Worm (Caenorhabditis elegans): ENCODE data around the gene dro-1.

The dro-1 gene

ce11 chrIII:13313788-13314187, 28.7 kb upstream of the dro-1 start, which contains the start of gene Y43F4B.10 (continued):
- TF ChIP-seq hlh-30 (tag; optimal IDR thresholded peaks at IDR 0.05; ENCODE audit: insufficient read depth) (peak; percentile 27), spr-1 (tag; optimal IDR thresholded peaks at IDR 0.05) (no peak), fkh-10 (GFP tag; optimal IDR thresholded peaks at IDR 0.05) (no peak), sdz-12 (GFP tag; optimal IDR thresholded peaks at IDR 0.05) (no peak), lin-1 (GFP tag; IDR thresholded peaks at IDR 0.05) (no peak), dve-1 (tag; optimal IDR thresholded peaks at IDR 0.05; ENCODE audit: insufficient read depth) (peak; percentile 8), ZK546.5 (tag; optimal IDR thresholded peaks at IDR 0.05) (no peak), ama-1 (optimal IDR thresholded peaks at IDR 0.05) (no peak), lim-7 (GFP tag; IDR thresholded peaks at IDR 0.05) (no peak), aly-2 (tag; optimal IDR thresholded peaks at IDR 0.05) (no peak), fos-1 (tag; optimal IDR thresholded peaks at IDR 0.05) (no peak), dmd-6 (GFP tag; IDR thresholded peaks at IDR 0.05) (no peak), mep-1 (tag; optimal IDR thresholded peaks at IDR 0.05) (peak; percentile 7)

- TF ChIP-seq ceh-62 (tag; optimal IDR thresholded peaks at IDR 0.05) (no peak), unc-130 (GFP tag; optimal IDR thresholded peaks at IDR 0.05) (no peak), set-16 (GFP tag; IDR thresholded peaks at IDR 0.05) (no peak), ZK546.5 (tag; optimal IDR thresholded peaks at IDR 0.05) (no peak), Y105C5A.15 (GFP tag; IDR thresholded peaks at IDR 0.05) (no peak), dve-1 (tag; optimal IDR thresholded peaks at IDR 0.05; ENCODE audit: insufficient read depth) (no peak)
Measured at ce11 chrIII:13314636-13315035, 27.8 kb upstream of the dro-1 start.

DNA sequence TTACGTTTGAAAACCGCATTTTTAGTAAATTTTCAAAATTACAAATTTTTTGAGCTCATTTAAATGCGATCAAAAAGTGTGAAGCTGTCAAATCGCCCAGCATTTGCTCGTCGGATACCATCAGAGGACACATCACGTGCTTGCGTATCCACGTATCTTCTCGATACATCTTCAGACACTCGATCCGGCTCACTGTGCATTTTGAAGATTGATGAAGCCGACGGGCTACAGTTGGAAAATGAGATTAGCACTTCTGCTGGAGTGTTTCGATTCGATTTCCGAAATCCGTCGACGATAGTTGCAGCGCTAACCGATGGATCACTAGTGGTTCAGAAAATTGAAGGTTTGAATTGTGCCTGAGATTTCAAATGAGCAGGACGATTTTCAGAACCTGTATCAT, 27.4 kb upstream of the dro-1 start, which contains the start of gene dph-7:
TSS of gene dph-7 (plus strand) at position 53 of the 400 bp plus-strand sequence.
- no peak for TF ChIP-seq gei-8 (GFP tag; optimal IDR thresholded peaks at IDR 0.05)
- peak in 1 of 2 experiments; percentile 91 for TF ChIP-seq unc-62 (GFP tag; optimal IDR thresholded peaks at IDR 0.05 in 1 of 2)
- TF ChIP-seq unc-62 (tag; optimal IDR thresholded peaks at IDR 0.05), result no peak
- no peak for TF ChIP-seq F26F4.8 (GFP tag; conservative IDR thresholded peaks at IDR 0.05)
- no peak for TF ChIP-seq daf-19 (GFP tag; conservative IDR thresholded peaks at IDR 0.05)
- no peak for TF ChIP-seq sdz-12 (GFP tag; optimal IDR thresholded peaks at IDR 0.05)

- TF ChIP-seq D1046.2 (GFP tag; IDR thresholded peaks at IDR 0.05) (0 out of 2 replicates have a peak, but pooled peaks have one; percentile 9), zag-1 (tag; optimal IDR thresholded peaks at IDR 0.05) (no peak)
Measured at ce11 chrIII:13316935-13317334, 25.5 kb upstream of the dro-1 start.

- no peak for TF ChIP-seq ama-1 (optimal IDR thresholded peaks at IDR 0.05)
- TF ChIP-seq aha-1 (tag), result peak; percentile 95
Measured at ce11 chrIII:13317383-13317911, 25.0 kb upstream of the dro-1 start.

ce11 chrIII:13322578-13322977, 19.9 kb upstream of the dro-1 start, which contains the start of gene F53A2.11:
Gene F53A2.11, minus strand, starts transcription at chrIII:13322678.
- TF ChIP-seq Y75B8A.6 (GFP tag; IDR thresholded peaks at IDR 0.05), result no peak

ce11 chrIII:13324739-13325138, 17.7 kb upstream of the dro-1 start, which contains the start of gene F53A2.1:
Gene F53A2.1, minus strand, starts transcription at chrIII:13324839.
- no peak for TF ChIP-seq R02D3.7 (tag; optimal IDR thresholded peaks at IDR 0.05)
- TF ChIP-seq fkh-10 (GFP tag; optimal IDR thresholded peaks at IDR 0.05), result no peak
- no peak for TF ChIP-seq Y48G9A.11 (GFP tag; IDR thresholded peaks at IDR 0.05)
- TF ChIP-seq dmd-8 (GFP tag; IDR thresholded peaks at IDR 0.05), result no peak
- TF ChIP-seq nhr-102 (tag; optimal IDR thresholded peaks at IDR 0.05), result no peak
- TF ChIP-seq hif-1 (tag; optimal IDR thresholded peaks at IDR 0.05), result no peak

Measured in whole organism, L4 larva.